Fruit fly (Drosophila melanogaster): ENCODE measurements around the gene Elp4.
A peak's percentile ranks its signal among the peaks of the same experiment; 100 is the strongest.

dm6 chr2L:5489757-5490359 is 34.1 kb upstream of the Elp4 start:
- TF ChIP-seq CG14655 (GFP tag; optimal IDR thresholded peaks at IDR 0.05), result no peak
- TF ChIP-seq CG12605 (GFP tag; IDR thresholded peaks at IDR 0.05), result no peak; the same call in 1 of the 2 replicates
- no peak for TF ChIP-seq EcR (GFP tag; optimal IDR thresholded peaks at IDR 0.05)
- no peak for TF ChIP-seq Snoo (tag; optimal IDR thresholded peaks at IDR 0.05)
- TF ChIP-seq CG34367 (tag; optimal IDR thresholded peaks at IDR 0.05), result no peak
- no peak for TF ChIP-seq CG8301 (tag; optimal IDR thresholded peaks at IDR 0.05)
- TF ChIP-seq CG17806 (tag; optimal IDR thresholded peaks at IDR 0.05), result no peak
- TF ChIP-seq CG4496 (GFP tag; IDR thresholded peaks at IDR 0.05), result peak; percentile 38; the same call in 1 of the 3 replicates
- TF ChIP-seq CG32121 (GFP tag; IDR thresholded peaks at IDR 0.05), result no peak

All from whole organism, pupa.